Worm (Caenorhabditis elegans) whole organism, L3 larva: ENCODE results near the gene cyp-31A5.

ENCODE experiments used
- skn-1 ChIP-seq: fragments of 150-350 bp; optimal IDR thresholded peaks from 2 replicates; lab custom pipeline; 2014; ENCODE audit warnings: missing biosample characterization, missing genetic modification characterization
- snpc-4 ChIP-seq: fragments of 150-350 bp; optimal IDR thresholded peaks from 2 replicates; lab custom pipeline; 2014; ENCODE audit warnings: missing biosample characterization, missing genetic modification characterization
- tbx-2 ChIP-seq: sonication (generic microtip); optimal IDR thresholded peaks from 2 replicates; lab custom pipeline; 2016; ENCODE audit warnings: mild to moderate bottlenecking, missing genetic modification characterization, missing compliant biosample characterization
- unc-62 ChIP-seq: fragments of 150-350 bp; sonication (generic microtip); optimal IDR thresholded peaks from 4 replicates; lab custom pipeline; 2014; ENCODE audit warnings: missing biosample characterization, missing genetic modification reagents, missing genetic modification characterization
- ztf-11 ChIP-seq: fragments of 150-350 bp; optimal IDR thresholded peaks from 2 replicates; lab custom pipeline; 2014; ENCODE audit warnings: missing biosample characterization, missing genetic modification characterization

- TF ChIP-seq snpc-4, result no peak
- TF ChIP-seq ztf-11, result no peak
- TF ChIP-seq unc-62 (GFP tag; lab: Kevin White, UChicago), result no peak
- TF ChIP-seq tbx-2, result no peak
- no peak for TF ChIP-seq skn-1 (tag; lab: Kevin White, UChicago)
Measured at ce11 chrIV:13400456-13401364, at the start of gene cyp-31A5, which contains the start of gene memi-2.
